Worm (Caenorhabditis elegans) whole organism, midembryonic: ENCODE measurements around the gene C48B4.11.

Experiments used
- cog-1 ChIP-seq: sonication (generic microtip); optimal IDR thresholded peaks from 2 replicates; lab custom pipeline; 2016; ENCODE audit warnings: missing genetic modification characterization, missing compliant biosample characterization
- flt-1 ChIP-seq: fragments of 200-800 bp; sonication (Bioruptor generic); IDR thresholded peaks from 2 replicates; pipeline ENCODE4 v1.3.6; 2022; ENCODE audit warnings: missing genetic modification characterization, missing compliant biosample characterization
- klf-2 ChIP-seq: fragments of 200-800 bp; sonication (Bioruptor generic); conservative IDR thresholded peaks from 2 replicates; pipeline ENCODE4 v1.3.6; 2022; ENCODE audit warnings: missing genetic modification reagents, missing genetic modification characterization, missing compliant biosample characterization
- ref-1 ChIP-seq: fragments of 200-800 bp; sonication (Bioruptor generic); conservative IDR thresholded peaks from 2 replicates; pipeline ENCODE4 v1.3.6; 2022; ENCODE audit warnings: missing genetic modification reagents, missing genetic modification characterization, missing compliant biosample characterization
- tab-1 ChIP-seq: fragments of 200-800 bp; sonication (Bioruptor generic); IDR thresholded peaks from 2 replicates; pipeline ENCODE4 v1.3.6; 2022; ENCODE audit warnings: missing genetic modification characterization, missing compliant biosample characterization
- ztf-29 ChIP-seq: fragments of 200-800 bp; sonication (Bioruptor generic); IDR thresholded peaks from 2 replicates; pipeline ENCODE4 v1.3.6; 2022; ENCODE audit warnings: missing genetic modification reagents, missing genetic modification characterization, missing compliant biosample characterization

- no peak for TF ChIP-seq ztf-29 (GFP tag; lab: Robert Waterston, UW)
- no peak for TF ChIP-seq tab-1
- TF ChIP-seq ref-1 (GFP tag; lab: Robert Waterston, UW), result no peak
- no peak for TF ChIP-seq flt-1
- no peak for TF ChIP-seq cog-1 (tag; lab: Kevin White, UChicago)
- no peak for TF ChIP-seq klf-2 (GFP tag; lab: Robert Waterston, UW)
These were observed at the start of gene C48B4.11 for ce11 chrIII:9565973-9566372.
